2 worm cellular contexts compared by ENCODE assay signal in the genomic region with DNA sequence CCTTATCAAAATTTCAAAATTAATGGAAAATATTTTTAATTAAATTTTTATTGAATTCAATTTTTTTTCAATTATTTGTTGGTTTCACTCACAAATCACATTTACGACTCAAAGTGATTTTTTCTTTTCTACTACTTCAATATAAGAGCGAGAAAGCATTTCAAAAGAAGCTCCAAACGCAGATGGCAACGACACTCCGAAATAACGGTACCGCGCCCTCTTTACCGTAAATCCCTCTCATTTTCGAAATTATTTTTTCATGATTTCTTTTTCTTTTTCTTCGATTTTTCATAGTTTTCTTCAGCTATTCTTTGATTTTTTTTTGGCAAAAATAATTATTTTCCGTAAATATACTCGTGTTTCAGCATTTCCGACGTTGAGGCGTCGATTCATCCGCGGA.
TF ChIP-seq lines count a peak whose summit lies in the region.

No protein-coding gene starts in this region.

TF ChIP-seq in whole organism, L4 larva, 104 proteins besides CTCF, POLR2A, EP300 and RAD21:
- TF ChIP-seq Y48G9A.11 (GFP tag; IDR thresholded peaks at IDR 0.05; lab: Robert Waterston, UW) = peak; percentile 98

TF ChIP-seq in whole organism, young adult, 124 proteins besides CTCF, POLR2A, EP300 and RAD21:
- TF ChIP-seq attf-3 (GFP tag; conservative IDR thresholded peaks at IDR 0.05; lab: Robert Waterston, UW) = peak; percentile 86
